Fruit fly (Drosophila melanogaster) whole organism, embryonic: ENCODE results near the gene SkpC.
A peak's percentile ranks its signal among the peaks of the same experiment; 100 is the strongest.

ENCODE experiments used
- B-H2 ChIP-seq: fragments of 200-800 bp; sonication (Bioruptor generic); optimal IDR thresholded peaks from 2 replicates; lab custom pipeline; 2018; ENCODE audit warnings: missing biosample characterization, mild to moderate bottlenecking, missing genetic modification characterization
- Bgb ChIP-seq: fragments of 200-800 bp; sonication (Bioruptor generic); IDR thresholded peaks from 2 replicates; pipeline ENCODE4 v1.3.6; 2022; ENCODE audit warnings: missing biosample characterization, missing genetic modification characterization; ENCODE audit not compliant: partially characterized antibody
- BtbVII ChIP-seq: fragments of 200-800 bp; sonication (Bioruptor generic); optimal IDR thresholded peaks from 3 replicates; lab custom pipeline; 2017; ENCODE audit warnings: missing biosample characterization, mild to moderate bottlenecking, missing genetic modification characterization
- C15 ChIP-seq: fragments of 200-800 bp; sonication (Bioruptor generic); IDR thresholded peaks from 3 replicates; pipeline ENCODE4 v1.3.6; 2022; ENCODE audit warnings: missing biosample characterization, missing genetic modification characterization
- CG10147 ChIP-seq: fragments of 200-800 bp; sonication (Bioruptor generic); optimal IDR thresholded peaks from 2 replicates; lab custom pipeline; 2019; ENCODE audit warnings: missing biosample characterization, mild to moderate bottlenecking, missing genetic modification characterization, moderate library complexity
- CG10366 ChIP-seq: fragments of 200-800 bp; sonication (Bioruptor generic); IDR thresholded peaks from 2 replicates; pipeline ENCODE4 v1.3.6; 2022; ENCODE audit warnings: missing biosample characterization, missing genetic modification characterization
- CG11456 ChIP-seq: fragments of 200-800 bp; sonication (Bioruptor generic); IDR thresholded peaks from 3 replicates; pipeline ENCODE4 v1.3.6; 2022; ENCODE audit warnings: missing biosample characterization, missing genetic modification characterization
- CG1233 ChIP-seq: fragments of 200-800 bp; sonication (Bioruptor generic); optimal IDR thresholded peaks from 4 replicates; lab custom pipeline; 2018; ENCODE audit warnings: missing biosample characterization, mild to moderate bottlenecking, missing genetic modification characterization
- CG14860 ChIP-seq: fragments of 200-800 bp; sonication (Bioruptor generic); IDR thresholded peaks from 3 replicates; pipeline ENCODE4 v1.3.6; 2022; ENCODE audit warnings: missing biosample characterization, missing genetic modification characterization; ENCODE audit not compliant: partially characterized antibody
- CG15073 ChIP-seq: fragments of 200-800 bp; sonication (Bioruptor generic); optimal IDR thresholded peaks from 2 replicates; lab custom pipeline; 2016; ENCODE audit warnings: missing biosample characterization, missing genetic modification characterization
- CG17612 ChIP-seq: fragments of 200-800 bp; sonication (Bioruptor generic); IDR thresholded peaks from 2 replicates; pipeline ENCODE4 v1.3.6; 2022; ENCODE audit warnings: missing biosample characterization, missing genetic modification characterization
- CG1792 ChIP-seq: fragments of 200-800 bp; sonication (Bioruptor generic); optimal IDR thresholded peaks from 2 replicates; lab custom pipeline; 2016; ENCODE audit warnings: missing biosample characterization, missing genetic modification characterization
- CG2712 ChIP-seq: fragments of 200-800 bp; optimal IDR thresholded peaks from 3 replicates; lab custom pipeline; 2019; ENCODE audit warnings: missing biosample characterization, mild to moderate bottlenecking, missing genetic modification characterization, moderate library complexity
- CG32772 ChIP-seq: fragments of 200-800 bp; sonication (Bioruptor generic); IDR thresholded peaks from 2 replicates; pipeline ENCODE4 v1.3.6; 2022; ENCODE audit warnings: missing biosample characterization, missing genetic modification characterization
- CG3281 ChIP-seq: fragments of 200-800 bp; sonication (Bioruptor generic); optimal IDR thresholded peaks from 3 replicates; lab custom pipeline; 2017; ENCODE audit warnings: missing biosample characterization, mild to moderate bottlenecking, missing genetic modification characterization
- CG3847 ChIP-seq: fragments of 200-800 bp; sonication (Bioruptor generic); IDR thresholded peaks from 2 replicates; pipeline ENCODE4 v1.3.6; 2022; ENCODE audit warnings: missing biosample characterization, missing genetic modification characterization
- CG43689 ChIP-seq: fragments of 200-800 bp; sonication (Bioruptor generic); IDR thresholded peaks from 2 replicates; pipeline ENCODE4 v1.3.6; 2022; ENCODE audit warnings: missing biosample characterization, missing genetic modification characterization
- CG4707 ChIP-seq: fragments of 200-800 bp; sonication (Bioruptor generic); optimal IDR thresholded peaks from 2 replicates; lab custom pipeline; 2018; ENCODE audit warnings: missing biosample characterization, mild to moderate bottlenecking, missing genetic modification characterization, moderate library complexity
- CG6791 ChIP-seq: fragments of 200-800 bp; sonication (Bioruptor generic); IDR thresholded peaks from 3 replicates; pipeline ENCODE4 v1.3.6; 2022; ENCODE audit warnings: missing biosample characterization, missing genetic modification characterization; ENCODE audit not compliant: partially characterized antibody
- CG7556 ChIP-seq: fragments of 200-800 bp; sonication (Bioruptor generic); optimal IDR thresholded peaks from 2 replicates; lab custom pipeline; 2017; ENCODE audit warnings: missing biosample characterization, mild to moderate bottlenecking, missing genetic modification characterization
- CG7928 ChIP-seq: fragments of 200-800 bp; sonication (Bioruptor generic); optimal IDR thresholded peaks from 2 replicates; lab custom pipeline; 2017; ENCODE audit warnings: missing biosample characterization, mild to moderate bottlenecking, missing genetic modification characterization
- CG8089 ChIP-seq: fragments of 200-800 bp; sonication (Bioruptor generic); optimal IDR thresholded peaks from 3 replicates; lab custom pipeline; 2016; ENCODE audit warnings: missing biosample characterization, missing genetic modification characterization
- CG8765 ChIP-seq: fragments of 200-800 bp; sonication (Bioruptor generic); IDR thresholded peaks from 2 replicates; pipeline ENCODE4 v1.3.6; 2022; ENCODE audit warnings: missing biosample characterization, missing genetic modification characterization
- CG8924 ChIP-seq: fragments of 200-800 bp; optimal IDR thresholded peaks from 3 replicates; lab custom pipeline; 2019; ENCODE audit warnings: missing biosample characterization, mild to moderate bottlenecking, missing genetic modification characterization, moderate library complexity
- CG8944 ChIP-seq: fragments of 200-800 bp; sonication (Bioruptor generic); optimal IDR thresholded peaks from 3 replicates; lab custom pipeline; 2016; ENCODE audit warnings: missing biosample characterization, missing genetic modification characterization
- CG9609 ChIP-seq: fragments of 200-800 bp; sonication (Bioruptor generic); optimal IDR thresholded peaks from 3 replicates; lab custom pipeline; 2016; ENCODE audit warnings: missing biosample characterization, missing genetic modification characterization
- CG9932 ChIP-seq: fragments of 200-800 bp; sonication (Bioruptor generic); IDR thresholded peaks from 2 replicates; pipeline ENCODE4 v1.3.6; 2022; ENCODE audit warnings: missing biosample characterization, missing genetic modification characterization
- Dp ChIP-seq: fragments of 200-800 bp; sonication (Bioruptor generic); optimal IDR thresholded peaks from 2 replicates; lab custom pipeline; 2018; ENCODE audit warnings: missing biosample characterization, mild to moderate bottlenecking, missing genetic modification characterization, moderate library complexity
- ERR ChIP-seq: fragments of 200-800 bp; sonication (Bioruptor generic); optimal IDR thresholded peaks from 2 replicates; lab custom pipeline; 2016; ENCODE audit warnings: missing biosample characterization, missing genetic modification characterization
- H15 ChIP-seq: fragments of 200-800 bp; sonication (Bioruptor generic); IDR thresholded peaks from 3 replicates; pipeline ENCODE4 v1.3.6; 2022; ENCODE audit warnings: missing biosample characterization, missing genetic modification characterization
- H2.0 ChIP-seq: fragments of 200-800 bp; sonication (Bioruptor generic); IDR thresholded peaks from 2 replicates; pipeline ENCODE4 v1.3.6; 2022; ENCODE audit warnings: missing biosample characterization, missing genetic modification characterization
- HmgZ ChIP-seq: fragments of 200-800 bp; sonication (Bioruptor generic); optimal IDR thresholded peaks from 2 replicates; lab custom pipeline; 2018; ENCODE audit warnings: missing biosample characterization, mild to moderate bottlenecking, missing genetic modification characterization
- Lhr ChIP-seq: fragments of 200-800 bp; sonication (Bioruptor generic); optimal IDR thresholded peaks from 3 replicates; lab custom pipeline; 2017; ENCODE audit warnings: mild to moderate bottlenecking, missing biosample characterization, missing genetic modification reagents, missing genetic modification characterization
- Myb ChIP-seq: fragments of 200-800 bp; sonication (Bioruptor generic); optimal IDR thresholded peaks from 2 replicates; lab custom pipeline; 2016; ENCODE audit warnings: missing biosample characterization, missing genetic modification characterization
- Oli ChIP-seq: fragments of 200-800 bp; sonication (Bioruptor generic); optimal IDR thresholded peaks from 2 replicates; lab custom pipeline; 2018; ENCODE audit warnings: missing biosample characterization, mild to moderate bottlenecking, missing genetic modification characterization, moderate library complexity
- Sry-β ChIP-seq: fragments of 200-800 bp; sonication (Bioruptor generic); optimal IDR thresholded peaks from 2 replicates; lab custom pipeline; 2018; ENCODE audit warnings: missing biosample characterization, mild to moderate bottlenecking, missing genetic modification characterization, moderate library complexity
- bbx ChIP-seq: fragments of 200-800 bp; sonication (Bioruptor generic); IDR thresholded peaks from 2 replicates; pipeline ENCODE4 v1.3.6; 2022; ENCODE audit warnings: missing biosample characterization, missing genetic modification characterization; ENCODE audit not compliant: partially characterized antibody
- bsh ChIP-seq, 2 experiments: fragments of 200-800 bp; sonication (Bioruptor generic); optimal IDR thresholded peaks; 2 replicates each; lab custom pipeline; 2017 to 2018; ENCODE audit warnings: mild to moderate bottlenecking in 2 of 2, missing biosample characterization in 2 of 2, missing genetic modification characterization in 2 of 2, moderate library complexity in 1 of 2
- dmrt11E ChIP-seq: fragments of 200-800 bp; sonication (Bioruptor generic); optimal IDR thresholded peaks from 3 replicates; lab custom pipeline; 2018; ENCODE audit warnings: missing biosample characterization, mild to moderate bottlenecking, missing genetic modification characterization, moderate library complexity
- inv ChIP-seq: fragments of 200-800 bp; sonication (Bioruptor generic); IDR thresholded peaks from 2 replicates; pipeline ENCODE4 v1.3.6; 2022; ENCODE audit warnings: missing biosample characterization, missing genetic modification characterization; ENCODE audit not compliant: partially characterized antibody
- jigr1 ChIP-seq: fragments of 200-800 bp; sonication (Bioruptor generic); IDR thresholded peaks from 3 replicates; pipeline ENCODE4 v1.3.6; 2022; ENCODE audit warnings: missing biosample characterization, missing genetic modification characterization
- mirr ChIP-seq: fragments of 200-800 bp; sonication (Bioruptor generic); optimal IDR thresholded peaks from 3 replicates; lab custom pipeline; 2018; ENCODE audit warnings: missing biosample characterization, mild to moderate bottlenecking, missing genetic modification characterization
- nerfin-2 ChIP-seq: fragments of 200-800 bp; sonication (Bioruptor generic); IDR thresholded peaks from 2 replicates; pipeline ENCODE4 v1.3.6; 2022; ENCODE audit warnings: missing biosample characterization, missing genetic modification characterization; ENCODE audit not compliant: partially characterized antibody
- p53 ChIP-seq: fragments of 200-800 bp; sonication (Bioruptor generic); optimal IDR thresholded peaks from 2 replicates; lab custom pipeline; 2016; ENCODE audit warnings: missing biosample characterization, missing genetic modification characterization
- tin ChIP-seq: fragments of 200-800 bp; sonication (Bioruptor generic); optimal IDR thresholded peaks from 3 replicates; lab custom pipeline; 2016; ENCODE audit warnings: missing biosample characterization, missing genetic modification characterization
- toy ChIP-seq: fragments of 200-800 bp; sonication (Bioruptor generic); IDR thresholded peaks from 2 replicates; pipeline ENCODE4 v1.3.6; 2022; ENCODE audit warnings: missing biosample characterization, missing genetic modification characterization
- tx ChIP-seq: fragments of 200-800 bp; sonication (Bioruptor generic); optimal IDR thresholded peaks from 2 replicates; lab custom pipeline; 2016; ENCODE audit warnings: missing biosample characterization, missing genetic modification characterization
- usp ChIP-seq: fragments of >200 bp; optimal IDR thresholded peaks from 2 replicates; lab custom pipeline; 2017; ENCODE audit warnings: missing biosample characterization, missing genetic modification characterization
- zen ChIP-seq: fragments of 200-800 bp; sonication (Bioruptor generic); optimal IDR thresholded peaks from 3 replicates; lab custom pipeline; 2018; ENCODE audit warnings: missing biosample characterization, mild to moderate bottlenecking, missing genetic modification characterization, moderate library complexity

Gene SkpC

dm6 chrX:19865389-19866144 is 49.7 kb downstream of the SkpC start, which contains the start of gene THADA (continued):
- TF ChIP-seq ERR (GFP tag; lab: Kevin White, UChicago): peak; percentile 35
- TF ChIP-seq tx: peak; percentile 25
- TF ChIP-seq H15 (GFP tag; lab: Robert Waterston, UW): no peak
- TF ChIP-seq CG9609 (GFP tag; lab: Kevin White, UChicago): peak; percentile 29
- peak; percentile 80 for TF ChIP-seq CG14860 (GFP tag; lab: Robert Waterston, UW)
- TF ChIP-seq bbx (GFP tag; lab: Robert Waterston, UW): peak; percentile 97
- TF ChIP-seq CG17612 (GFP tag; lab: Robert Waterston, UW): peak; percentile 13; the same call in 1 of the 2 replicates
- TF ChIP-seq CG10366 (GFP tag; lab: Robert Waterston, UW): no peak
- peak; percentile 65 for TF ChIP-seq HmgZ (tag; lab: Kevin White, UChicago)
- peak; percentile 34; the same call in 1 of the 2 replicates for TF ChIP-seq CG8765 (GFP tag; lab: Robert Waterston, UW)
- no peak; the same call in none of the 2 replicates for TF ChIP-seq nerfin-2 (GFP tag; lab: Robert Waterston, UW)
- TF ChIP-seq bsh (GFP tag; optimal IDR thresholded peaks at IDR 0.05; lab: Kevin White, UChicago): peak in 1 of 2 experiments; percentile 28
- no peak for TF ChIP-seq CG8089
- peak; percentile 46 for TF ChIP-seq CG2712 (tag; lab: Kevin White, UChicago)
- peak; percentile 10 for TF ChIP-seq CG1792
- TF ChIP-seq CG3281: no peak
- no peak for TF ChIP-seq CG7928 (GFP tag; lab: Kevin White, UChicago)
- peak; percentile 23 for TF ChIP-seq Oli (tag; lab: Kevin White, UChicago)
- TF ChIP-seq CG6791 (GFP tag; lab: Robert Waterston, UW): peak; percentile 96
- no peak for TF ChIP-seq CG43689 (GFP tag; lab: Robert Waterston, UW)
- peak; percentile 82 for TF ChIP-seq CG3847 (GFP tag; lab: Robert Waterston, UW)
- peak; percentile 10 for TF ChIP-seq CG8924 (tag; lab: Kevin White, UChicago)
- peak; percentile 95 for TF ChIP-seq Lhr (GFP tag; lab: Kevin White, UChicago)
- peak; percentile 81 for TF ChIP-seq CG9932 (GFP tag; lab: Robert Waterston, UW)
- peak; percentile 38 for TF ChIP-seq tin (GFP tag; lab: Kevin White, UChicago)
- peak; percentile 40 for TF ChIP-seq dmrt11E (tag; lab: Kevin White, UChicago)
- peak; percentile 76 for TF ChIP-seq Myb
- TF ChIP-seq C15: no peak
- TF ChIP-seq Bgb (GFP tag; lab: Robert Waterston, UW): peak; percentile 97
- TF ChIP-seq B-H2 (GFP tag; lab: Kevin White, UChicago): no peak
- 0 out of 3 replicates have a peak, but pooled peaks have one; percentile 64 for TF ChIP-seq CG11456 (GFP tag; lab: Robert Waterston, UW)
- TF ChIP-seq toy (GFP tag; lab: Robert Waterston, UW): no peak
- TF ChIP-seq CG1233 (GFP tag; lab: Kevin White, UChicago): no peak
- TF ChIP-seq CG8944: no peak
- TF ChIP-seq p53 (GFP tag; lab: Kevin White, UChicago): peak; percentile 36
- TF ChIP-seq inv (GFP tag; lab: Robert Waterston, UW): peak; percentile 94
- peak; percentile 27 for TF ChIP-seq mirr (GFP tag; lab: Kevin White, UChicago)
- peak; percentile 60 for TF ChIP-seq Dp (GFP tag; lab: Kevin White, UChicago)
- peak; percentile 43 for TF ChIP-seq Sry-β
- TF ChIP-seq CG7556: peak; percentile 56
- peak; percentile 19 for TF ChIP-seq CG10147 (GFP tag; lab: Kevin White, UChicago)
- TF ChIP-seq usp (GFP tag; lab: Kevin White, UChicago): no peak
- TF ChIP-seq CG15073 (GFP tag; lab: Kevin White, UChicago): no peak
- peak; percentile 16; the same call in 1 of the 2 replicates for TF ChIP-seq CG32772 (GFP tag; lab: Robert Waterston, UW)
- no peak for TF ChIP-seq jigr1 (GFP tag; lab: Robert Waterston, UW)
- TF ChIP-seq BtbVII (GFP tag; lab: Kevin White, UChicago): peak; percentile 11
- no peak for TF ChIP-seq CG4707 (GFP tag; lab: Kevin White, UChicago)
- peak; percentile 1 for TF ChIP-seq zen (tag; lab: Kevin White, UChicago)
- 0 out of 2 replicates have a peak, but pooled peaks have one; percentile 13 for TF ChIP-seq H2.0 (GFP tag; lab: Robert Waterston, UW)
